Worm (Caenorhabditis elegans) whole organism, mixed stage, embryonic: Measurements from ENCODE around the gene clec-137.

Experiments used
- elt-1 ChIP-seq: sonication (generic microtip); optimal IDR thresholded peaks from 2 replicates; lab custom pipeline; 2017; ENCODE audit warnings: missing genetic modification characterization, mild to moderate bottlenecking, missing compliant biosample characterization, antibody characterized with exemption, moderate library complexity, borderline replicate concordance; ENCODE audit not compliant: insufficient read depth
- ham-2 ChIP-seq: fragments of 200-800 bp; sonication (Bioruptor generic); optimal IDR thresholded peaks from 2 replicates; lab custom pipeline; 2018; ENCODE audit warnings: mild to moderate bottlenecking, missing genetic modification characterization, missing compliant biosample characterization
- nhr-28 ChIP-seq: fragments of 150-350 bp; optimal IDR thresholded peaks from 2 replicates; lab custom pipeline; 2014; ENCODE audit warnings: missing biosample characterization, missing genetic modification characterization
- nhr-76 ChIP-seq: sonication (generic microtip); optimal IDR thresholded peaks from 2 replicates; lab custom pipeline; 2017; ENCODE audit warnings: missing biosample characterization, missing genetic modification characterization
- tbx-8 ChIP-seq: fragments of 200-800 bp; sonication (Bioruptor generic); optimal IDR thresholded peaks from 2 replicates; lab custom pipeline; 2018; ENCODE audit warnings: mild to moderate bottlenecking, missing genetic modification characterization, moderate library complexity, missing compliant biosample characterization
- unc-39 ChIP-seq: fragments of 150-350 bp; optimal IDR thresholded peaks from 2 replicates; lab custom pipeline; 2014; ENCODE audit warnings: missing biosample characterization, missing genetic modification characterization

DNA sequence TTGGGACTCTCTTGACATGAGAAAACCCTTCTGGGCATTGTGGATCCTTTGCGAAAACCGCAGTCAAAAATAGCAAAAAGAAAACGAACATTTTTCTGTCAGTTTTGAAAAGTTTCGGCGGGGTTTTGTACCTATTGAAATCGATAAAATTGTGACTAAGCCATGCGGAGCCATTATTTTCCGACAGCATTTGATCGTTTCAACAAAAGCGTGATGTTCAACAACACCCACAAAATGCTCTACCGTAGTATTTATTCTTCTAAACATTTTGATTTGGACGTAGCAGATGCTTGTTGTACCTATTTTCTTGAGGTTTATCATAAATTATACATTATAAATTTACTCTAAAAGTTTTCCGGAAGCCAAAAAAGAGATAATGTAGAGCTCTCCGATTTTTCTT, 1.4 kb downstream of the clec-137 start, which contains the start of gene clec-136:
- no peak for TF ChIP-seq unc-39 (tag; lab: Kevin White, UChicago)
- no peak for TF ChIP-seq nhr-28 (tag; lab: Kevin White, UChicago)
- no peak for TF ChIP-seq tbx-8
- no peak for TF ChIP-seq elt-1
- no peak for TF ChIP-seq ham-2 (GFP tag; lab: Kevin White, UChicago)
- no peak for TF ChIP-seq nhr-76
